Worm (Caenorhabditis elegans): Measurements from ENCODE around the gene M03C11.6.

DNA sequence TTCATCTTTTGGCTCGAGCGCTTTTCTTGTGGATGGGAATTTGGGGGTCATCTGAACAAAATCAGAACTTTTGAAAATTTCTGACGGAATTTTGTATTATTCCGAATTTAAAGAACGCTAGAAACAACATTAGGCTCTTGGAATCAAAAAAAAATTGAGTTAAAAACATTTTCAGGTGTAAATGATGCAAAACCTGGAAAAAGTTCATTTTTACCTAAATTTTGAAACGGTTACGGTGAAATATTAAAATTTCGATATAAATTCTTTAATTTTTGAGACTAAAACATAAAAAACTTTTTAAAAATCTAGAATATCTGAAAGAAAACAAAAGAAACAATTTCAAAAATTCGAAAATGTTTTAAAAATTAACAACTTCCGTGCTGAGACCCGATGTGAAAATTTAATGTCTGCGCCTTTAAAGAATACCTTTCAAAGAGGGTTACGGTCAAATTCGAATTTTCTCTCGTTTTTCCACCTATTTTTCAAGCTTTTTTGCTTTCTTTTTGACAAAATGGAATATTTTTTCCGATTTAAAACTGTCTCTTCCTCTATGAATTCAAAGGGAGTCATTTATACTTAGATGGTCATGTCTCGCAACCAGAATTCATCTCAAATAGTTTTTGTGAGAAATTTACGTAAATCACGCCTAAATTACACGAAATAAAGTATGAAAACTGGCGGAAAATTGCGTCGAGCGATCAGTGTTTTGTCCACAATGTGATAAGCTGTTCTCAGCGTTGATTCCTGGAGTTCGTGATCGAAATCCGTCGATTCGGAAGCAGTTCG lies 18.7 kb upstream of the M03C11.6 start, which contains the start of the genes H04D03.2 and ecps-2:
- TF ChIP-seq flt-1 (GFP tag; IDR thresholded peaks at IDR 0.05) (no peak), tab-1 (GFP tag; IDR thresholded peaks at IDR 0.05) (no peak), ztf-23 (GFP tag; IDR thresholded peaks at IDR 0.05) (no peak), ztf-29 (GFP tag; IDR thresholded peaks at IDR 0.05) (no peak), klf-2 (GFP tag; conservative IDR thresholded peaks at IDR 0.05) (no peak), T22C8.4 (GFP tag; IDR thresholded peaks at IDR 0.05) (no peak), cog-1 (tag; optimal IDR thresholded peaks at IDR 0.05) (no peak), ref-1 (GFP tag; conservative IDR thresholded peaks at IDR 0.05) (no peak), med-1 (GFP tag; optimal IDR thresholded peaks at IDR 0.05; ENCODE audit: insufficient read depth) (no peak)
